Fruit fly (Drosophila melanogaster): Measurements from ENCODE around the gene CG7550.

CG7550 gene

dm6 chr3L:8127712-8128210 is 3.4 kb upstream of the CG7550 start, which contains the start of the genes Cds and Uba2 (continued):
- TF ChIP-seq Ets21C (GFP tag; optimal IDR thresholded peaks at IDR 0.05) (peak; percentile 78), CG9139 (GFP tag; optimal IDR thresholded peaks at IDR 0.05) (peak; percentile 71), pdm3 (GFP tag; optimal IDR thresholded peaks at IDR 0.05) (no peak), CG6792 (GFP tag; optimal IDR thresholded peaks at IDR 0.05) (peak; percentile 83), CG1621 (tag; optimal IDR thresholded peaks at IDR 0.05) (peak; percentile 85), Sox14 (GFP tag; optimal IDR thresholded peaks at IDR 0.05) (peak; percentile 76), CG8319 (GFP tag; optimal IDR thresholded peaks at IDR 0.05) (peak; percentile 82), vri (GFP tag; optimal IDR thresholded peaks at IDR 0.05) (peak; percentile 85)

- TF ChIP-seq Ets21C (GFP tag; optimal IDR thresholded peaks at IDR 0.05): no peak
- no peak for TF ChIP-seq CG11902 (GFP tag; optimal IDR thresholded peaks at IDR 0.05)
- TF ChIP-seq CG6808 (GFP tag; optimal IDR thresholded peaks at IDR 0.05): no peak
- TF ChIP-seq CG4318 (GFP tag; optimal IDR thresholded peaks at IDR 0.05): no peak
- TF ChIP-seq esn (GFP tag; optimal IDR thresholded peaks at IDR 0.05): peak; percentile 50
- TF ChIP-seq Hr38 (GFP tag; optimal IDR thresholded peaks at IDR 0.05): no peak
- TF ChIP-seq Hr4 (GFP tag; optimal IDR thresholded peaks at IDR 0.05): no peak
- no peak for TF ChIP-seq CG3919 (GFP tag; optimal IDR thresholded peaks at IDR 0.05)
- TF ChIP-seq CG1621 (tag; optimal IDR thresholded peaks at IDR 0.05): no peak
- TF ChIP-seq fd85E (GFP tag; optimal IDR thresholded peaks at IDR 0.05): no peak
- TF ChIP-seq fkh (GFP tag; optimal IDR thresholded peaks at IDR 0.05): peak; percentile 91
- no peak for TF ChIP-seq Eip93F (GFP tag; optimal IDR thresholded peaks at IDR 0.05)
- no peak for TF ChIP-seq dac (GFP tag; optimal IDR thresholded peaks at IDR 0.05)
- TF ChIP-seq CG32006 (GFP tag; optimal IDR thresholded peaks at IDR 0.05): no peak
- TF ChIP-seq CG6163 (GFP tag; IDR thresholded peaks at IDR 0.05): no peak
- no peak for TF ChIP-seq Lpt (GFP tag; optimal IDR thresholded peaks at IDR 0.05)
- peak; percentile 41 for TF ChIP-seq vri (GFP tag; optimal IDR thresholded peaks at IDR 0.05)
Measured at dm6 chr3L:8121590-8121989, 2.7 kb downstream of the CG7550 start, which contains the start of gene ldbr. Gene ldbr (plus strand): TSS chr3L:8121827.

dm6 chr3L:8116809-8117208 is 7.5 kb downstream of the CG7550 start:
- no peak for TF ChIP-seq salr (GFP tag; optimal IDR thresholded peaks at IDR 0.05)
- no peak for TF ChIP-seq CG11902 (GFP tag; optimal IDR thresholded peaks at IDR 0.05)
- no peak for TF ChIP-seq net (GFP tag; optimal IDR thresholded peaks at IDR 0.05)
- TF ChIP-seq CG15336 (GFP tag; IDR thresholded peaks at IDR 0.05): 0 out of 2 replicates have a peak, but pooled peaks have one; percentile 15
- TF ChIP-seq Eip75B (GFP tag; optimal IDR thresholded peaks at IDR 0.05): no peak
- no peak for TF ChIP-seq cyc (GFP tag; optimal IDR thresholded peaks at IDR 0.05)
- no peak for TF ChIP-seq CG11294 (GFP tag; IDR thresholded peaks at IDR 0.05)
- no peak for TF ChIP-seq CG10631 (GFP tag; optimal IDR thresholded peaks at IDR 0.05)
- TF ChIP-seq ss (GFP tag; optimal IDR thresholded peaks at IDR 0.05): no peak

- TF ChIP-seq CG4318 (GFP tag; optimal IDR thresholded peaks at IDR 0.05) (no peak), eg (GFP tag; IDR thresholded peaks at IDR 0.05) (0 out of 3 replicates have a peak, but pooled peaks have one; percentile 41), topi (GFP tag; optimal IDR thresholded peaks at IDR 0.05) (peak; percentile 78), svp (GFP tag) (no peak), CG31627 (GFP tag; optimal IDR thresholded peaks at IDR 0.05) (peak; percentile 86), Ets96B (tag; optimal IDR thresholded peaks at IDR 0.05) (peak; percentile 51), CG6792 (GFP tag; optimal IDR thresholded peaks at IDR 0.05) (peak; percentile 67), achi (GFP tag; optimal IDR thresholded peaks at IDR 0.05) (peak; percentile 80), Hr38 (GFP tag; optimal IDR thresholded peaks at IDR 0.05) (peak; percentile 27), cyc (GFP tag; optimal IDR thresholded peaks at IDR 0.05) (peak; percentile 85), CG8319 (GFP tag; optimal IDR thresholded peaks at IDR 0.05) (peak; percentile 45), dac (GFP tag; optimal IDR thresholded peaks at IDR 0.05) (peak; percentile 38), lz (GFP tag; optimal IDR thresholded peaks at IDR 0.05) (peak; percentile 80), ss (GFP tag; optimal IDR thresholded peaks at IDR 0.05) (no peak), CG1621 (tag; optimal IDR thresholded peaks at IDR 0.05) (peak; percentile 46), esn (GFP tag; optimal IDR thresholded peaks at IDR 0.05) (peak; percentile 78), CG8632 (GFP tag; optimal IDR thresholded peaks at IDR 0.05) (peak; percentile 26), CG34406 (GFP tag; optimal IDR thresholded peaks at IDR 0.05) (peak; percentile 61), Sox14 (GFP tag; optimal IDR thresholded peaks at IDR 0.05) (peak; percentile 82), Sox102F (GFP tag; optimal IDR thresholded peaks at IDR 0.05) (no peak), Hr4 (GFP tag; optimal IDR thresholded peaks at IDR 0.05) (no peak), CG11294 (GFP tag; IDR thresholded peaks at IDR 0.05) (peak; percentile 43; the same call in 1 of the 2 replicates), CG11902 (GFP tag; optimal IDR thresholded peaks at IDR 0.05) (peak; percentile 66), CG6163 (GFP tag; IDR thresholded peaks at IDR 0.05) (peak; percentile 56; the same call in 2 of the 3 replicates), CG10669 (GFP tag; optimal IDR thresholded peaks at IDR 0.05) (no peak), CG8119 (GFP tag; IDR thresholded peaks at IDR 0.05) (peak; percentile 26; the same call in 1 of the 3 replicates), Lpt (GFP tag; optimal IDR thresholded peaks at IDR 0.05) (peak; percentile 70)
Measured at dm6 chr3L:8115864-8116528, 8.3 kb downstream of the CG7550 start, which contains the start of the genes Arp3 and msk. Gene Arp3 (minus strand): TSS chr3L:8115902. Gene msk (plus strand): TSS chr3L:8116179.

Measured in whole organism, prepupa.